Fruit fly (Drosophila melanogaster) whole organism, embryonic: ENCODE results near the gene Pep.

Experiments
- Atf-2 ChIP-seq: fragments of 200-800 bp; sonication (Bioruptor generic); optimal IDR thresholded peaks from 2 replicates; lab custom pipeline; 2016; ENCODE audit warnings: missing biosample characterization, missing genetic modification characterization
- Awh ChIP-seq: fragments of 200-800 bp; sonication (Bioruptor generic); IDR thresholded peaks from 2 replicates; pipeline ENCODE4, ENCODE4 v1.3.6; 2022; ENCODE audit warnings: missing biosample characterization, missing genetic modification characterization
- B-H2 ChIP-seq: fragments of 200-800 bp; sonication (Bioruptor generic); optimal IDR thresholded peaks from 2 replicates; lab custom pipeline; 2018; ENCODE audit warnings: missing biosample characterization, mild to moderate bottlenecking, missing genetic modification characterization
- CG11398 ChIP-seq: fragments of 200-800 bp; sonication (Bioruptor generic); optimal IDR thresholded peaks from 2 replicates; lab custom pipeline; 2016; ENCODE audit warnings: missing biosample characterization, missing genetic modification characterization
- CG11695 ChIP-seq: fragments of 200-800 bp; sonication (Bioruptor generic); IDR thresholded peaks from 3 replicates; pipeline ENCODE4 v1.3.6; 2022; ENCODE audit warnings: missing biosample characterization, missing genetic modification characterization
- CG12071 ChIP-seq: fragments of 200-800 bp; sonication (Bioruptor generic); optimal IDR thresholded peaks from 3 replicates; lab custom pipeline; 2018; ENCODE audit warnings: missing biosample characterization, mild to moderate bottlenecking, missing genetic modification characterization
- CG12236 ChIP-seq: fragments of 200-800 bp; sonication (Bioruptor generic); optimal IDR thresholded peaks from 2 replicates; lab custom pipeline; 2016; ENCODE audit warnings: missing biosample characterization, missing genetic modification characterization
- CG12769 ChIP-seq: fragments of 200-800 bp; sonication (Bioruptor generic); optimal IDR thresholded peaks from 2 replicates; lab custom pipeline; 2019; ENCODE audit warnings: missing biosample characterization, mild to moderate bottlenecking, missing genetic modification characterization, moderate library complexity
- CG18599 ChIP-seq: fragments of 200-800 bp; sonication (Bioruptor generic); optimal IDR thresholded peaks from 3 replicates; lab custom pipeline; 2017; ENCODE audit warnings: missing biosample characterization, missing genetic modification characterization, mild to moderate bottlenecking, moderate library complexity, missing genetic modification reagents
- CG2712 ChIP-seq: fragments of 200-800 bp; optimal IDR thresholded peaks from 3 replicates; lab custom pipeline; 2019; ENCODE audit warnings: missing biosample characterization, mild to moderate bottlenecking, missing genetic modification characterization, moderate library complexity
- CG2889 ChIP-seq: fragments of 200-800 bp; sonication (Bioruptor generic); IDR thresholded peaks from 3 replicates; pipeline ENCODE4 v1.3.6; 2022; ENCODE audit warnings: missing biosample characterization, missing genetic modification characterization
- CG5180 ChIP-seq: fragments of 200-800 bp; sonication (Bioruptor generic); optimal IDR thresholded peaks from 3 replicates; lab custom pipeline; 2017; ENCODE audit warnings: missing biosample characterization, missing genetic modification characterization, mild to moderate bottlenecking, moderate library complexity, missing genetic modification reagents
- CG6254 ChIP-seq: fragments of 200-800 bp; sonication (Bioruptor generic); optimal IDR thresholded peaks from 3 replicates; lab custom pipeline; 2017; ENCODE audit warnings: mild to moderate bottlenecking, missing biosample characterization, missing genetic modification reagents, missing genetic modification characterization
- CG6683 ChIP-seq: fragments of 200-800 bp; sonication (Bioruptor generic); optimal IDR thresholded peaks from 2 replicates; lab custom pipeline; 2017; ENCODE audit warnings: missing biosample characterization, mild to moderate bottlenecking, missing genetic modification characterization, missing genetic modification reagents
- CG6854 ChIP-seq: fragments of 200-800 bp; sonication (Bioruptor generic); optimal IDR thresholded peaks from 3 replicates; lab custom pipeline; 2017; ENCODE audit warnings: missing biosample characterization, mild to moderate bottlenecking, missing genetic modification characterization
- CkIIα-i1 ChIP-seq: fragments of 200-800 bp; sonication (Bioruptor generic); IDR thresholded peaks from 2 replicates; pipeline ENCODE4 v1.3.6; 2022; ENCODE audit warnings: missing biosample characterization, missing genetic modification characterization
- CrebB ChIP-seq: fragments of 200-800 bp; sonication (Bioruptor generic); optimal IDR thresholded peaks from 3 replicates; lab custom pipeline; 2018; ENCODE audit warnings: missing biosample characterization, mild to moderate bottlenecking, missing genetic modification characterization
- Eip74EF ChIP-seq, 2 experiments: fragments of 200-800 bp in 1 of 2; fragments of >200 bp in 1 of 2; sonication (Bioruptor generic) in 1 of 2; optimal IDR thresholded peaks; 2 replicates each; lab custom pipeline; 2017 to 2019; ENCODE audit warnings: missing biosample characterization in 2 of 2, missing genetic modification characterization in 2 of 2, mild to moderate bottlenecking in 1 of 2, moderate library complexity in 1 of 2
- H15 ChIP-seq: fragments of 200-800 bp; sonication (Bioruptor generic); IDR thresholded peaks from 3 replicates; pipeline ENCODE4 v1.3.6; 2022; ENCODE audit warnings: missing biosample characterization, missing genetic modification characterization
- Hey ChIP-seq: fragments of 200-800 bp; sonication (Bioruptor generic); optimal IDR thresholded peaks from 3 replicates; lab custom pipeline; 2018; ENCODE audit warnings: missing biosample characterization, mild to moderate bottlenecking, missing genetic modification characterization
- Lpt ChIP-seq: fragments of >200 bp; optimal IDR thresholded peaks from 2 replicates; lab custom pipeline; 2018; ENCODE audit warnings: missing biosample characterization, missing genetic modification characterization
- Mad ChIP-seq: fragments of 200-800 bp; sonication (Bioruptor generic); optimal IDR thresholded peaks from 2 replicates; lab custom pipeline; 2016; ENCODE audit warnings: missing biosample characterization, missing genetic modification characterization
- Mrtf ChIP-seq: fragments of 200-800 bp; sonication (Bioruptor generic); IDR thresholded peaks from 3 replicates; pipeline ENCODE4 v1.3.6; 2022; ENCODE audit warnings: missing biosample characterization, missing genetic modification characterization
- Ravus ChIP-seq: fragments of 200-800 bp; sonication (Bioruptor generic); IDR thresholded peaks from 2 replicates; pipeline ENCODE4 v1.3.6; 2022; ENCODE audit warnings: missing biosample characterization, missing genetic modification characterization
- Six4 ChIP-seq: fragments of 200-800 bp; sonication (Bioruptor generic); optimal IDR thresholded peaks from 2 replicates; lab custom pipeline; 2016; ENCODE audit warnings: missing biosample characterization, missing genetic modification characterization
- ase ChIP-seq: fragments of 200-800 bp; sonication (Bioruptor generic); IDR thresholded peaks from 3 replicates; pipeline ENCODE4 v1.3.6; 2022; ENCODE audit warnings: missing biosample characterization, missing genetic modification characterization
- bbx ChIP-seq: fragments of 200-800 bp; sonication (Bioruptor generic); IDR thresholded peaks from 2 replicates; pipeline ENCODE4 v1.3.6; 2022; ENCODE audit warnings: missing biosample characterization, missing genetic modification characterization; ENCODE audit not compliant: partially characterized antibody
- cato ChIP-seq: fragments of 200-800 bp; sonication (Bioruptor generic); optimal IDR thresholded peaks from 2 replicates; lab custom pipeline; 2016; ENCODE audit warnings: missing biosample characterization, missing genetic modification characterization, borderline replicate concordance
- eve ChIP-seq, 2 experiments: fragments of >200 bp; optimal IDR thresholded peaks; 2 replicates each; lab custom pipeline; 2017; ENCODE audit warnings: missing biosample characterization in 2 of 2, missing genetic modification characterization in 2 of 2
- exex ChIP-seq: fragments of 200-800 bp; sonication (Bioruptor generic); optimal IDR thresholded peaks from 4 replicates; lab custom pipeline; 2018; ENCODE audit warnings: missing biosample characterization, mild to moderate bottlenecking, missing genetic modification characterization, moderate library complexity
- gem ChIP-seq: fragments of 200-800 bp; sonication (Bioruptor generic); optimal IDR thresholded peaks from 2 replicates; lab custom pipeline; 2019; ENCODE audit warnings: missing biosample characterization, mild to moderate bottlenecking, missing genetic modification characterization, moderate library complexity
- grau ChIP-seq: fragments of 200-800 bp; optimal IDR thresholded peaks from 3 replicates; lab custom pipeline; 2019; ENCODE audit warnings: missing biosample characterization, mild to moderate bottlenecking, missing genetic modification characterization, moderate library complexity
- grn ChIP-seq: fragments of 200-800 bp; sonication (Bioruptor generic); optimal IDR thresholded peaks from 3 replicates; lab custom pipeline; 2017; ENCODE audit warnings: missing biosample characterization, missing genetic modification characterization
- gro ChIP-seq: fragments of 200-800 bp; sonication (Bioruptor generic); optimal IDR thresholded peaks from 2 replicates; lab custom pipeline; 2016; ENCODE audit warnings: missing biosample characterization, missing genetic modification characterization
- nmo ChIP-seq: fragments of 200-800 bp; sonication (Bioruptor generic); optimal IDR thresholded peaks from 2 replicates; lab custom pipeline; 2018; ENCODE audit warnings: missing biosample characterization, mild to moderate bottlenecking, missing genetic modification characterization, moderate library complexity
- psq ChIP-seq: fragments of 200-800 bp; sonication (Bioruptor generic); optimal IDR thresholded peaks from 2 replicates; lab custom pipeline; 2017; ENCODE audit warnings: missing biosample characterization, missing genetic modification characterization
- seq ChIP-seq: fragments of 200-800 bp; sonication (Bioruptor generic); IDR thresholded peaks from 2 replicates; pipeline ENCODE4 v1.3.6; 2022; ENCODE audit warnings: missing biosample characterization, missing genetic modification characterization
- sob ChIP-seq: fragments of 200-800 bp; sonication (Bioruptor generic); IDR thresholded peaks from 2 replicates; pipeline ENCODE4 v1.3.6; 2022; ENCODE audit warnings: missing biosample characterization, missing genetic modification characterization
- wek ChIP-seq: fragments of 200-800 bp; sonication (Bioruptor generic); optimal IDR thresholded peaks from 3 replicates; lab custom pipeline; 2018; ENCODE audit warnings: missing biosample characterization, mild to moderate bottlenecking, missing genetic modification characterization, moderate library complexity

Pep gene

dm6 chr3L:17624208-17624826 lies 20.5 kb downstream of the Pep start (continued):
- TF ChIP-seq Awh (no peak), Atf-2 (GFP tag; lab: Kevin White, UChicago) (no peak), H15 (GFP tag; lab: Robert Waterston, UW) (no peak), nmo (GFP tag; lab: Kevin White, UChicago) (no peak), CG12769 (tag; lab: Kevin White, UChicago) (no peak), gem (tag; lab: Kevin White, UChicago) (peak; percentile 10), Lpt (no peak)
- TF ChIP-seq, all 482 proteins: peak for 9

dm6 chr3L:17622935-17623334 lies 21.9 kb downstream of the Pep start:
- 0 out of 3 replicates have a peak, but pooled peaks have one; percentile 22 for TF ChIP-seq CG11695 (GFP tag; lab: Robert Waterston, UW)
- TF ChIP-seq CrebB (tag; lab: Kevin White, UChicago) = no peak
- TF ChIP-seq CkIIα-i1 (GFP tag; lab: Robert Waterston, UW) = no peak
- TF ChIP-seq grau (tag; lab: Kevin White, UChicago) = peak; percentile 48
- TF ChIP-seq bbx (GFP tag; lab: Robert Waterston, UW) = no peak
- no peak for TF ChIP-seq CG12071 (GFP tag; lab: Kevin White, UChicago)
- no peak for TF ChIP-seq CG2712 (tag; lab: Kevin White, UChicago)
- TF ChIP-seq CG6683 (GFP tag; lab: Kevin White, UChicago) = no peak
- TF ChIP-seq CG12236 (GFP tag; lab: Kevin White, UChicago) = no peak
- TF ChIP-seq CG18599 (GFP tag; lab: Kevin White, UChicago) = no peak
- TF ChIP-seq psq = no peak
- no peak for TF ChIP-seq CG2889
- TF ChIP-seq B-H2 (GFP tag; lab: Kevin White, UChicago) = no peak
- TF ChIP-seq exex = peak; percentile 50
- TF ChIP-seq Hey (tag; lab: Kevin White, UChicago) = peak; percentile 7
- no peak for TF ChIP-seq ase (GFP tag; lab: Robert Waterston, UW)
- TF ChIP-seq Mrtf (GFP tag; lab: Robert Waterston, UW) = no peak
- TF ChIP-seq CG6854 = no peak
- TF ChIP-seq cato (GFP tag; lab: Kevin White, UChicago) = no peak
- no peak for TF ChIP-seq Six4 (GFP tag; lab: Kevin White, UChicago)
- TF ChIP-seq eve (GFP tag; optimal IDR thresholded peaks at IDR 0.05; lab: Kevin White, UChicago) = peak in 1 of 2 experiments; percentile 12
- TF ChIP-seq wek (GFP tag; lab: Kevin White, UChicago) = no peak
- TF ChIP-seq gro = no peak
- no peak for TF ChIP-seq CG11398 (GFP tag; lab: Kevin White, UChicago)
- TF ChIP-seq Mad (GFP tag; lab: Kevin White, UChicago) = no peak
- peak; percentile 11 for TF ChIP-seq grn (GFP tag; lab: Kevin White, UChicago)
- peak in 1 of 2 experiments; percentile 67 for TF ChIP-seq Eip74EF (GFP tag; optimal IDR thresholded peaks at IDR 0.05; lab: Kevin White, UChicago)
- TF ChIP-seq Ravus (GFP tag; lab: Robert Waterston, UW) = no peak
- no peak for TF ChIP-seq sob
- TF ChIP-seq CG5180 = no peak
- TF ChIP-seq CG6254 (GFP tag; lab: Kevin White, UChicago) = no peak
- no peak for TF ChIP-seq seq (GFP tag; lab: Robert Waterston, UW)
